Worm (Caenorhabditis elegans) whole organism, young adult: Measurements from ENCODE around the gene pals-31.

ENCODE experiments used
- B0035.1 ChIP-seq: sonication (generic microtip); optimal IDR thresholded peaks from 2 replicates; lab custom pipeline; 2016; ENCODE audit warnings: missing genetic modification characterization, mild to moderate bottlenecking, missing compliant biosample characterization, missing genotype, missing genetic modification reagents
- Y53G8AR.9 ChIP-seq: fragments of 200-800 bp; sonication (Bioruptor generic); conservative IDR thresholded peaks from 2 replicates; pipeline ENCODE4 v1.3.6; 2022; ENCODE audit warnings: missing genetic modification reagents, missing genetic modification characterization, missing compliant biosample characterization
- die-1 ChIP-seq: sonication (generic microtip); optimal IDR thresholded peaks from 2 replicates; lab custom pipeline; 2016; ENCODE audit warnings: missing genotype, mild to moderate bottlenecking, missing genetic modification characterization, missing compliant biosample characterization
- nhr-80 ChIP-seq: sonication (generic microtip); optimal IDR thresholded peaks from 2 replicates; lab custom pipeline; 2016; ENCODE audit warnings: missing genetic modification characterization, missing compliant biosample characterization
- sea-2 ChIP-seq: fragments of 200-800 bp; sonication (Bioruptor generic); IDR thresholded peaks from 2 replicates; pipeline ENCODE4 v1.3.6; 2022; ENCODE audit warnings: missing genetic modification characterization, missing compliant biosample characterization

pals-31 gene

DNA sequence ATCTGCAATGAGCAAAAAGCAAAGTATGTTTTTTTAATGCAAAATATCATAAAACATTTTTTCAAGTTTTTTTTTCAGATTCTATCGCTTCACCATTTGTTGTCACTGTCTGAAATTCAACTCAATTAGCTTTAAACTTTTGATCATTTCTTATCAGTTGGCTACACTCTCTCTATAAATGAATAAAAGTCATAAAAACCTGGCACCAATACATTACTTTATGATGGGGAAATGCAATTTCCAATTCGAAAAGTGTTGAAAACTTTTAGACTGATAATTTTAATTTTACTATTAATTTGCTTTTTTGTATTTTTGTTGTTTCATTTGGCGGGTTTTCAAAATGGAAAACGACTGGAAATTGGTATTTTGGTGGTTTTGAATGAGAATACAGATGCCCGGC lies 47.5 kb downstream of the pals-31 start, which contains the start of gene F31F4.1:
Gene F31F4.1 (plus strand): TSS at position 203 of the 400 bp plus-strand sequence.
- TF ChIP-seq die-1 (tag; lab: Kevin White, UChicago) (no peak), sea-2 (GFP tag; lab: Robert Waterston, UW) (no peak), nhr-80 (tag; lab: Kevin White, UChicago) (peak; percentile 21), B0035.1 (tag; lab: Kevin White, UChicago) (no peak), Y53G8AR.9 (GFP tag; lab: Robert Waterston, UW) (no peak)
